Fruit fly (Drosophila melanogaster) whole organism, prepupa: ENCODE data around the gene Stt3B.

Experiments used
- Blimp-1 ChIP-seq: fragments of 200-800 bp; sonication (Bioruptor generic); optimal IDR thresholded peaks from 3 replicates; lab custom pipeline; 2017; ENCODE audit warnings: missing biosample characterization, missing genetic modification characterization, mild to moderate bottlenecking, moderate library complexity, missing genetic modification reagents
- CG10631 ChIP-seq: fragments of 200-800 bp; sonication (Bioruptor generic); optimal IDR thresholded peaks from 2 replicates; lab custom pipeline; 2016; ENCODE audit warnings: missing biosample characterization, missing genetic modification characterization
- CG10669 ChIP-seq: fragments of 200-800 bp; sonication (Bioruptor generic); optimal IDR thresholded peaks from 3 replicates; lab custom pipeline; 2018; ENCODE audit warnings: missing biosample characterization, mild to moderate bottlenecking, missing genetic modification characterization, moderate library complexity
- CG15336 ChIP-seq: fragments of 200-800 bp; sonication (Bioruptor generic); IDR thresholded peaks from 2 replicates; pipeline ENCODE4 v1.3.6; 2022; ENCODE audit warnings: missing biosample characterization, missing genetic modification characterization
- CG16779 ChIP-seq: fragments of 200-800 bp; sonication (Bioruptor generic); optimal IDR thresholded peaks from 3 replicates; lab custom pipeline; 2017; ENCODE audit warnings: missing biosample characterization, mild to moderate bottlenecking, missing genetic modification characterization
- CG31627 ChIP-seq: fragments of 200-800 bp; sonication (Bioruptor generic); optimal IDR thresholded peaks from 3 replicates; lab custom pipeline; 2016; ENCODE audit warnings: missing biosample characterization, missing genetic modification characterization
- CG32006 ChIP-seq: fragments of 200-800 bp; sonication (Bioruptor generic); optimal IDR thresholded peaks from 3 replicates; lab custom pipeline; 2017; ENCODE audit warnings: missing biosample characterization, mild to moderate bottlenecking, missing genetic modification characterization
- CG34406 ChIP-seq: fragments of 200-800 bp; sonication (Bioruptor generic); optimal IDR thresholded peaks from 3 replicates; lab custom pipeline; 2016; ENCODE audit warnings: missing biosample characterization, missing genetic modification characterization
- CG3919 ChIP-seq: fragments of 200-800 bp; sonication (Bioruptor generic); optimal IDR thresholded peaks from 3 replicates; lab custom pipeline; 2016; ENCODE audit warnings: missing biosample characterization, missing genetic modification characterization
- CG6808 ChIP-seq: fragments of 200-800 bp; sonication (Bioruptor generic); optimal IDR thresholded peaks from 3 replicates; lab custom pipeline; 2017; ENCODE audit warnings: missing biosample characterization, missing genetic modification characterization, mild to moderate bottlenecking, moderate library complexity, missing genetic modification reagents
- CG6854 ChIP-seq: fragments of 200-800 bp; sonication (Bioruptor generic); optimal IDR thresholded peaks from 2 replicates; lab custom pipeline; 2017; ENCODE audit warnings: missing biosample characterization, mild to moderate bottlenecking, missing genetic modification characterization
- CG7368 ChIP-seq: fragments of 200-800 bp; sonication (Bioruptor generic); optimal IDR thresholded peaks from 3 replicates; lab custom pipeline; 2016; ENCODE audit warnings: missing biosample characterization, missing genetic modification characterization
- CG8319 ChIP-seq: fragments of 200-800 bp; sonication (Bioruptor generic); optimal IDR thresholded peaks from 3 replicates; lab custom pipeline; 2016; ENCODE audit warnings: missing biosample characterization, missing genetic modification characterization
- CG8632 ChIP-seq: fragments of 200-800 bp; sonication (Bioruptor generic); optimal IDR thresholded peaks from 3 replicates; lab custom pipeline; 2016; ENCODE audit warnings: missing biosample characterization, missing genetic modification characterization
- Eip75B ChIP-seq: fragments of 200-800 bp; sonication (Bioruptor generic); optimal IDR thresholded peaks from 3 replicates; lab custom pipeline; 2016; ENCODE audit warnings: missing biosample characterization, missing genetic modification characterization
- Eip78C ChIP-seq: fragments of 200-800 bp; sonication (Bioruptor generic); peaks from one replicate; lab custom pipeline; 2016; ENCODE audit warnings: missing biosample characterization, missing genetic modification characterization
- Eip93F ChIP-seq: fragments of 200-800 bp; sonication (Bioruptor generic); optimal IDR thresholded peaks from 2 replicates; lab custom pipeline; 2016; ENCODE audit warnings: missing biosample characterization, mild to moderate bottlenecking, missing genetic modification characterization
- Ets21C ChIP-seq: fragments of 200-800 bp; sonication (Bioruptor generic); optimal IDR thresholded peaks from 3 replicates; lab custom pipeline; 2016; ENCODE audit warnings: missing biosample characterization, missing genetic modification characterization
- Ets96B ChIP-seq: fragments of 200-800 bp; optimal IDR thresholded peaks from 2 replicates; lab custom pipeline; 2019; ENCODE audit warnings: missing biosample characterization, mild to moderate bottlenecking, missing genetic modification characterization, moderate library complexity
- Hr4 ChIP-seq: fragments of 200-800 bp; sonication (Bioruptor generic); optimal IDR thresholded peaks from 3 replicates; lab custom pipeline; 2016; ENCODE audit warnings: missing biosample characterization, missing genetic modification characterization
- Lpt ChIP-seq: fragments of 200-800 bp; sonication (Bioruptor generic); optimal IDR thresholded peaks from 3 replicates; lab custom pipeline; 2016; ENCODE audit warnings: missing biosample characterization, missing genetic modification characterization
- Met ChIP-seq: fragments of 200-800 bp; sonication (Bioruptor generic); optimal IDR thresholded peaks from 3 replicates; lab custom pipeline; 2016; ENCODE audit warnings: missing biosample characterization, missing genetic modification characterization
- OdsH ChIP-seq: fragments of 200-800 bp; sonication (Bioruptor generic); optimal IDR thresholded peaks from 3 replicates; lab custom pipeline; 2016; ENCODE audit warnings: missing biosample characterization, missing genetic modification characterization
- Sox102F ChIP-seq: fragments of 200-800 bp; sonication (Bioruptor generic); optimal IDR thresholded peaks from 2 replicates; lab custom pipeline; 2016; ENCODE audit warnings: missing biosample characterization, mild to moderate bottlenecking, missing genetic modification characterization
- Sox14 ChIP-seq: fragments of 200-800 bp; sonication (Bioruptor generic); optimal IDR thresholded peaks from 3 replicates; lab custom pipeline; 2016; ENCODE audit warnings: missing biosample characterization, missing genetic modification characterization
- acj6 ChIP-seq: fragments of 200-800 bp; sonication (Bioruptor generic); optimal IDR thresholded peaks from 3 replicates; lab custom pipeline; 2016; ENCODE audit warnings: missing biosample characterization, missing genetic modification characterization
- dac ChIP-seq: fragments of 200-800 bp; sonication (Bioruptor generic); optimal IDR thresholded peaks from 2 replicates; lab custom pipeline; 2017; ENCODE audit warnings: missing biosample characterization, mild to moderate bottlenecking, missing genetic modification characterization
- dsx ChIP-seq: fragments of 200-800 bp; optimal IDR thresholded peaks from 3 replicates; lab custom pipeline; 2019; ENCODE audit warnings: missing biosample characterization, mild to moderate bottlenecking, missing genetic modification characterization, moderate library complexity; ENCODE audit not compliant: poor library complexity, severe bottlenecking
- esn ChIP-seq: fragments of 200-800 bp; sonication (Bioruptor generic); optimal IDR thresholded peaks from 2 replicates; lab custom pipeline; 2016; ENCODE audit warnings: missing biosample characterization, mild to moderate bottlenecking, missing genetic modification characterization, moderate library complexity
- fd59A ChIP-seq: fragments of 200-800 bp; sonication (Bioruptor generic); optimal IDR thresholded peaks from 2 replicates; lab custom pipeline; 2017; ENCODE audit warnings: missing biosample characterization, mild to moderate bottlenecking, missing genetic modification characterization, missing genetic modification reagents
- lz ChIP-seq: fragments of 200-800 bp; sonication (Bioruptor generic); optimal IDR thresholded peaks from 3 replicates; lab custom pipeline; 2016; ENCODE audit warnings: missing biosample characterization, missing genetic modification characterization
- net ChIP-seq: fragments of 200-800 bp; sonication (Bioruptor generic); optimal IDR thresholded peaks from 3 replicates; lab custom pipeline; 2016; ENCODE audit warnings: missing biosample characterization, missing genetic modification characterization
- svp ChIP-seq: fragments of 200-800 bp; sonication (Bioruptor generic); peaks from one replicate; lab custom pipeline; 2016; ENCODE audit warnings: missing biosample characterization, missing genetic modification characterization
- topi ChIP-seq: fragments of 200-800 bp; sonication (Bioruptor generic); optimal IDR thresholded peaks from 3 replicates; lab custom pipeline; 2016; ENCODE audit warnings: missing biosample characterization, missing genetic modification characterization
- vri ChIP-seq: fragments of 200-800 bp; sonication (Bioruptor generic); optimal IDR thresholded peaks from 3 replicates; lab custom pipeline; 2016; ENCODE audit warnings: missing biosample characterization, mild to moderate bottlenecking, missing genetic modification characterization

The Stt3B gene

DNA sequence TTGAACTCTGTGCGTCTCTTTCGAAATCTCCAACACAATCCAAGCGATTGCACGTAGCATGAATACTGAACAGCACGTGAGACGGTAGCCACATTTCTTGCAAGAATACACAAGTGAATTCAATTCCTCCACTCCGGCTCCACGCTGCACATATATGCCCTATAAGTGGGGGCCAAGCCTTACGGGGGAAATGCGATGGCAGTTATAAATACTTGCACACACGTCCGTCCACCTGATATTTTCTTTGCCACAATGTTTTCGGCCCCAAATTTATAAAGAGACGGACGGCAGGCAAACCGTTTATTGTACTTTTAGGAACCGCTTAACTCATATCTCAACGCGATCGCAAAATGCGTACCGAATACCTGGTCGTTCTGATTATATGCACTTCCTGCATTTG, 23.4 kb downstream of the Stt3B start, which contains the start of gene CG11786:
Gene CG11786 (plus strand): TSS at position 301 of the 400 bp plus-strand sequence.
- TF ChIP-seq CG6808 (no peak), Blimp-1 (GFP tag; lab: Kevin White, UChicago) (peak; percentile 19)

DNA sequence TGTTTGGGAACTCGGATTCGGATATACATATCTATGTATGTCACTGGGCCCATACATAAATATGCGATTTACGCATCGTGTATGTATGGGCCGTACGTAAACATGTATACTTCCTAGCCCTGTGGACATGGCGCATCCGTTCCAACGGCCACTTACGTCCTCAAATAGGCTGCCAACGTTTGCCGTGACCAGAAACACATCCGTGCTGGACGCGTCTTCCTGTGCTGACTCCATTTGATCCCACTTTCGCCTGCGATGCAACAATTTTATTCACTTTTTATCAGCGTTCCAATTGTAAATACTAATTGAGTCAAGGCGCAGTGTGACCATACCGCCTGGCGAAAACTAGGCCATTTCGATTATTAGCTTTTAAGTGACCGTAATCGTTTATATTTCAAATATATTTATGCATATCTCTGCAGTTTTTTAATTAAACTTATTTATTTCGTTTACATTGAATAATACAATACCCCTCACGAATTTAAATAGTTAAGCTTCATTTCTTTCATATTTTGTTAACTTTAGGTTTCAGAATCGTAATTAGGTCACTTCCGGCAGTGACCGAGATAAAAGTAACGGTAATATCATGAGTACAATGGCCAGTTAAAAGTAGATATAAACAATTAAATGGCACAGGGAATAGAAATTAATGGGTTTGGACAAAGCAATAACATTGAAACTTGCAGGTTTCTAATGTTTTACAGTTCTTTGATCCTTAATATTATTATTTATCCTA, 24.5 kb downstream of the Stt3B start, which contains the start of gene 5PtaseI:
Gene 5PtaseI (minus strand): TSS at position 336 of the 736 bp plus-strand sequence.
- TF ChIP-seq Eip75B (GFP tag; lab: Kevin White, UChicago) = peak; percentile 74
- TF ChIP-seq Eip78C (GFP tag; lab: Kevin White, UChicago) = peak; percentile 50
- no peak for TF ChIP-seq CG8632 (GFP tag; lab: Kevin White, UChicago)
- TF ChIP-seq, all 60 proteins: peak for 2

DNA sequence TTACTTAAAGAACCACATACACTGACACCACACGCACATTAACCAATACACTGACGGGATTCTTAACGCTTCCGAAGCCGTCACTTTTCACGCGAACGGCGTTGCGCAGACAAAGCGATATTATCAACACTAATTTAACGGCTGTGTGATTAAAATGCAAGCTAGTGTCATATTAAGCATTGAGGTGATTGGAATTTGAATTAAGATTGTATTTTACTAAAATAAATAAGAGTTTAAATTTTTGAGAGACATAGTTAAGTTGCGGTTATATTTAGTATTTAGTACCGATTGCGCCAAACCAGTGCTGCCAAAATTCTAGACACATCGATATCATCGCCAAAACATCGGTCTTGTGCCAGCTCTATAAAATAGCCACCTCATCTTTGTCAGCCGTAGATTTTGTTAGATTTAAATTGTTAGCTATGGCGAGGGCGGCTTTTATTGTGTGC, 30.4 kb downstream of the Stt3B start, which contains the start of the genes Ythdf and bai:
Gene Ythdf (minus strand): TSS at position 222 of the 449 bp plus-strand sequence.
Gene bai (plus strand): TSS at position 347 of the 449 bp plus-strand sequence.
- TF ChIP-seq esn (peak; percentile 58), lz (GFP tag; lab: Kevin White, UChicago) (peak; percentile 44), Lpt (GFP tag; lab: Kevin White, UChicago) (no peak), CG31627 (peak; percentile 42), Sox14 (peak; percentile 74), OdsH (GFP tag; lab: Kevin White, UChicago) (no peak), Blimp-1 (GFP tag; lab: Kevin White, UChicago) (no peak), Ets21C (no peak), Eip93F (peak; percentile 35), Eip75B (GFP tag; lab: Kevin White, UChicago) (no peak), Sox102F (GFP tag; lab: Kevin White, UChicago) (no peak), vri (no peak)

DNA sequence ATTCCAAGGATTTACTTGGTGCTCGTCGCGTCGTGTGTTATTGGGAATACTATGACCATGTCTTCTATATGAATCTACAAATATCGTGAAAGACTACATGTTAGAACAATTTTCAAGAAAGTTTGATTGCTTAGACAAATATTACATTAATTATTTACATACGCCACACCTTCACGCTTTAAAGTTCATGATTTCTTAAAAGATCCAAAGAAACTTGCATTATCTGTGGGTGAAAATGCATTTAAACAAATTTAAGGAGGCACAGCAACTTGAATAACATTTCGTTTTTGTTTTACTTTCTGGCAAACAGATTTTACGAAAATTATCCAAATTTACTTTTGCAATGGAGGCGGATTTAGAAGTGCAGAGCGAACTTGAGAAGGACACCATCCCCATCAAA, 32.8 kb downstream of the Stt3B start, which contains the start of gene CG31115:
Gene CG31115 (plus strand): TSS at position 301 of the 400 bp plus-strand sequence.
- no peak for TF ChIP-seq Eip78C (GFP tag; lab: Kevin White, UChicago)
- TF ChIP-seq acj6 (GFP tag; lab: Kevin White, UChicago) = no peak
- TF ChIP-seq net = no peak
- no peak for TF ChIP-seq Lpt (GFP tag; lab: Kevin White, UChicago)
- no peak for TF ChIP-seq topi (GFP tag; lab: Kevin White, UChicago)
- TF ChIP-seq CG10669 = no peak
- no peak for TF ChIP-seq CG10631 (GFP tag; lab: Kevin White, UChicago)
- TF ChIP-seq Hr4 (GFP tag; lab: Kevin White, UChicago) = no peak
- no peak for TF ChIP-seq svp
- TF ChIP-seq CG34406 (GFP tag; lab: Kevin White, UChicago) = no peak
- TF ChIP-seq dsx (GFP tag; lab: Kevin White, UChicago) = no peak
- TF ChIP-seq CG3919 = no peak
- no peak for TF ChIP-seq dac (GFP tag; lab: Kevin White, UChicago)
- TF ChIP-seq Ets96B (tag; lab: Kevin White, UChicago) = no peak
- no peak for TF ChIP-seq Met (GFP tag; lab: Kevin White, UChicago)
- TF ChIP-seq CG7368 (GFP tag; lab: Kevin White, UChicago) = no peak
- no peak for TF ChIP-seq CG16779 (tag; lab: Kevin White, UChicago)
- TF ChIP-seq, all 60 proteins: peak for 0

DNA sequence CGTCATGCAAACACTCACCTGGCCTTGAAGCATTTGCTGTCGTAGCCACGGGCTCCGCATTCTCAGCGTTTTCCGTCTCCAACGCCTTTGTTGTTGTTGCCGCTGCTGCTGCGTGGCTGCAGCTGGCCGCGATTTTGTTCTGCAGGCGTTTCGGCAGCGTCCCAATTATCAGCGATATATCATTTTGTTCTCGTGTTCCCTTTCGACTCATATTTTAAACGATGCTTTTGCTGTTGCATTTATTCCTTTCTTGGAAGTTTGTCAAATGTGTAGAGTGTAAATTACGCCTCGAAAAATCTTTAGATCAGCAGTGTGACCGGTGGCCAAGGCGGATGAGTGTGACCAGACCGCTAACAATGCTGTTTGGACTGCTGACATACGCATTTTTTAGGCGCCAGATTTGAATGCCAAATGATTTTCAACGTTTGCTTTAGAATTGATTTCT, 36.3 kb downstream of the Stt3B start, which contains the start of gene Smg6:
Gene Smg6 (minus strand): TSS at position 324 of the 445 bp plus-strand sequence.
- TF ChIP-seq Ets96B (tag; lab: Kevin White, UChicago) (no peak), fd59A (GFP tag; lab: Kevin White, UChicago) (no peak), CG6854 (GFP tag; lab: Kevin White, UChicago) (no peak), CG32006 (no peak), CG15336 (GFP tag; lab: Robert Waterston, UW) (no peak), esn (no peak), CG31627 (no peak), Eip75B (GFP tag; lab: Kevin White, UChicago) (no peak), CG8319 (GFP tag; lab: Kevin White, UChicago) (no peak), Hr4 (GFP tag; lab: Kevin White, UChicago) (no peak)
